Fruit fly (Drosophila melanogaster): ENCODE measurements around the gene SdhD.

The SdhD gene

DNA sequence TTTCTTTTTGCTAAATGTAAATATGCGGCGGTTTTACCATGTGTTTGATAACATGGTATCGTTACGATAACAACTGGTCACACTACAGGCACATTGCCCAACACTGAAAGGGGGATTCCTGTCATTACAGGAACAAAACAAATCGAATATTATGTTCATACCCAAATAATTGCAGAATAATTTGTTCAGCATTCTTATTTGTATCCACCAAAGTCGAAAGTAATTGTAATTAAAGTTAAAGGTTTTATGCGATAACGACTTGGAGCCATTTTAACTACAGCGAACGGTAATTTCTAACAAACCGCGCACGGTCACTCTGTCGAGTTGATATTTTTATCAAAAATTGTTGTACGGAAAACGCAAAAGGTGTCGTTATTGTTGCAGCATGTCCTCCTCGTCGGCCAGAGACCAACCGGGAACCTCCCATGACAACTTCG is 7.0 kb upstream of the SdhD start, which contains the start of the genes CG10214 and CG10375 (continued):
- TF ChIP-seq Nf-YB (GFP tag; optimal IDR thresholded peaks at IDR 0.05) (peak; percentile 44), Sox100B (GFP tag; optimal IDR thresholded peaks at IDR 0.05) (peak; percentile 49), CG17359 (tag; optimal IDR thresholded peaks at IDR 0.05) (peak; percentile 67), repo (GFP tag; optimal IDR thresholded peaks at IDR 0.05) (peak; percentile 78), Dbx (GFP tag; IDR thresholded peaks at IDR 0.05) (peak; percentile 73; the same call in 2 of the 3 replicates), CG32767 (GFP tag; IDR thresholded peaks at IDR 0.05) (peak; percentile 32; the same call in 1 of the 2 replicates), CG11560 (tag; IDR thresholded peaks at IDR 0.05) (peak; percentile 81; the same call in 2 of the 3 replicates), ranshi (GFP tag; IDR thresholded peaks at IDR 0.05) (peak; percentile 36; the same call in 1 of the 2 replicates), sr (GFP tag; IDR thresholded peaks at IDR 0.05) (no peak), CG1832 (GFP tag; optimal IDR thresholded peaks at IDR 0.05) (no peak), CG7839 (tag; optimal IDR thresholded peaks at IDR 0.05) (peak; percentile 71), Side (GFP tag; optimal IDR thresholded peaks at IDR 0.05) (peak; percentile 81), ase (GFP tag; IDR thresholded peaks at IDR 0.05) (0 out of 3 replicates have a peak, but pooled peaks have one; percentile 11), Fer2 (tag; optimal IDR thresholded peaks at IDR 0.05) (peak; percentile 32), lmd (GFP tag; IDR thresholded peaks at IDR 0.05) (peak; percentile 65), Hmx (GFP tag; optimal IDR thresholded peaks at IDR 0.05) (peak; percentile 46), tin (GFP tag; optimal IDR thresholded peaks at IDR 0.05) (peak; percentile 73), jigr1 (GFP tag; IDR thresholded peaks at IDR 0.05) (no peak), CTCF (GFP tag; optimal IDR thresholded peaks at IDR 0.05) (peak; percentile 41), sd (tag; optimal IDR thresholded peaks at IDR 0.05) (peak; percentile 71), HHEX (GFP tag; optimal IDR thresholded peaks at IDR 0.05) (peak; percentile 66), B-H2 (GFP tag; optimal IDR thresholded peaks at IDR 0.05) (peak; percentile 53), stwl (tag; optimal IDR thresholded peaks at IDR 0.05) (peak; percentile 88), E2f2 (GFP tag; IDR thresholded peaks at IDR 0.05) (peak; percentile 69), Kr (GFP tag; optimal IDR thresholded peaks at IDR 0.05) (no peak), Hand (GFP tag; optimal IDR thresholded peaks at IDR 0.05) (no peak), danr (GFP tag; IDR thresholded peaks at IDR 0.05) (0 out of 2 replicates have a peak, but pooled peaks have one; percentile 23), hkb (optimal IDR thresholded peaks at IDR 0.05) (peak; percentile 49), hkb (GFP tag; IDR thresholded peaks at IDR 0.05) (peak; percentile 68), nmo (GFP tag; optimal IDR thresholded peaks at IDR 0.05) (peak; percentile 83), CG2889 (GFP tag; IDR thresholded peaks at IDR 0.05) (0 out of 3 replicates have a peak, but pooled peaks have one; percentile 36), CrebB (tag; optimal IDR thresholded peaks at IDR 0.05) (peak; percentile 61), pnt (GFP tag; optimal IDR thresholded peaks at IDR 0.05) (peak; percentile 54), NfI (GFP tag; optimal IDR thresholded peaks at IDR 0.05) (peak; percentile 66), CG34422 (GFP tag; IDR thresholded peaks at IDR 0.05) (peak; percentile 34; the same call in 1 of the 3 replicates), p53 (GFP tag; optimal IDR thresholded peaks at IDR 0.05) (peak; percentile 48), Usf (GFP tag; optimal IDR thresholded peaks at IDR 0.05) (no peak), sens-2 (GFP tag; IDR thresholded peaks at IDR 0.05) (no peak), Sin3A (optimal IDR thresholded peaks at IDR 0.05) (peak; percentile 93), peb (GFP tag; IDR thresholded peaks at IDR 0.05) (no peak), CG16815 (GFP tag; optimal IDR thresholded peaks at IDR 0.05) (peak; percentile 20), ssp (GFP tag; IDR thresholded peaks at IDR 0.05) (peak; percentile 51; the same call in 1 of the 2 replicates), Jarid2 (GFP tag; optimal IDR thresholded peaks at IDR 0.05) (no peak), eyg (GFP tag; optimal IDR thresholded peaks at IDR 0.05) (peak; percentile 65), cas (GFP tag; IDR thresholded peaks at IDR 0.05) (0 out of 2 replicates have a peak, but pooled peaks have one; percentile 38), CG1024 (GFP tag; IDR thresholded peaks at IDR 0.05) (no peak), dm (GFP tag; optimal IDR thresholded peaks at IDR 0.05) (peak; percentile 97), lilli (GFP tag; optimal IDR thresholded peaks at IDR 0.05) (peak; percentile 90), crc (GFP tag; optimal IDR thresholded peaks at IDR 0.05) (peak; percentile 64), CG15514 (GFP tag; optimal IDR thresholded peaks at IDR 0.05) (peak; percentile 72), esg (GFP tag; conservative IDR thresholded peaks at IDR 0.05) (0 out of 2 replicates have a peak, but pooled peaks have one; percentile 35), CG13287 (GFP tag; IDR thresholded peaks at IDR 0.05; ENCODE audit: partially characterized antibody) (peak; percentile 71)

Measured in whole organism, embryonic.